Worm (Caenorhabditis elegans) whole organism, L2 larva: Measurements from ENCODE around the gene T20G5.8.

Source experiments
- alr-1 ChIP-seq: fragments of 150-350 bp; optimal IDR thresholded peaks from 2 replicates; lab custom pipeline; 2014; ENCODE audit warnings: missing biosample characterization, missing genetic modification characterization
- blmp-1 ChIP-seq: sonication (generic microtip); optimal IDR thresholded peaks from 2 replicates; lab custom pipeline; 2017; ENCODE audit warnings: missing genetic modification characterization, mild to moderate bottlenecking, missing compliant biosample characterization, antibody characterized with exemption, moderate library complexity; ENCODE audit not compliant: insufficient read depth
- ceh-16 ChIP-seq: fragments of 150-350 bp; optimal IDR thresholded peaks from 2 replicates; lab custom pipeline; 2014; ENCODE audit warnings: missing biosample characterization, missing genetic modification characterization
- nhr-237 ChIP-seq: fragments of 150-350 bp; optimal IDR thresholded peaks from 2 replicates; lab custom pipeline; 2014; ENCODE audit warnings: missing biosample characterization, missing genetic modification characterization
- nhr-25 ChIP-seq: fragments of 150-350 bp; sonication (generic microtip); optimal IDR thresholded peaks from 3 replicates; lab custom pipeline; 2014; ENCODE audit warnings: missing biosample characterization, missing genetic modification characterization
- nhr-77 ChIP-seq: fragments of 150-350 bp; optimal IDR thresholded peaks from 2 replicates; lab custom pipeline; 2014; ENCODE audit warnings: missing biosample characterization, missing genetic modification characterization
- skn-1 ChIP-seq: sonication (generic microtip); optimal IDR thresholded peaks from 2 replicates; lab custom pipeline; 2017; ENCODE audit warnings: missing biosample characterization, missing genetic modification characterization
- snpc-4 ChIP-seq: fragments of 150-350 bp; optimal IDR thresholded peaks from 2 replicates; lab custom pipeline; 2014; ENCODE audit warnings: missing biosample characterization, missing genetic modification characterization
- unc-39 ChIP-seq: fragments of 150-350 bp; optimal IDR thresholded peaks from 2 replicates; lab custom pipeline; 2014; ENCODE audit warnings: missing biosample characterization, missing genetic modification characterization
- unc-62 ChIP-seq: fragments of 150-350 bp; optimal IDR thresholded peaks from 2 replicates; lab custom pipeline; 2014; ENCODE audit warnings: missing biosample characterization, missing genetic modification reagents, missing genetic modification characterization
- ztf-11 ChIP-seq: sonication (generic microtip); optimal IDR thresholded peaks from 2 replicates; lab custom pipeline; 2017; ENCODE audit warnings: missing biosample characterization, missing genetic modification characterization
- ztf-4 ChIP-seq: fragments of 150-350 bp; optimal IDR thresholded peaks from 2 replicates; lab custom pipeline; 2014; ENCODE audit warnings: missing biosample characterization, missing genetic modification characterization

DNA sequence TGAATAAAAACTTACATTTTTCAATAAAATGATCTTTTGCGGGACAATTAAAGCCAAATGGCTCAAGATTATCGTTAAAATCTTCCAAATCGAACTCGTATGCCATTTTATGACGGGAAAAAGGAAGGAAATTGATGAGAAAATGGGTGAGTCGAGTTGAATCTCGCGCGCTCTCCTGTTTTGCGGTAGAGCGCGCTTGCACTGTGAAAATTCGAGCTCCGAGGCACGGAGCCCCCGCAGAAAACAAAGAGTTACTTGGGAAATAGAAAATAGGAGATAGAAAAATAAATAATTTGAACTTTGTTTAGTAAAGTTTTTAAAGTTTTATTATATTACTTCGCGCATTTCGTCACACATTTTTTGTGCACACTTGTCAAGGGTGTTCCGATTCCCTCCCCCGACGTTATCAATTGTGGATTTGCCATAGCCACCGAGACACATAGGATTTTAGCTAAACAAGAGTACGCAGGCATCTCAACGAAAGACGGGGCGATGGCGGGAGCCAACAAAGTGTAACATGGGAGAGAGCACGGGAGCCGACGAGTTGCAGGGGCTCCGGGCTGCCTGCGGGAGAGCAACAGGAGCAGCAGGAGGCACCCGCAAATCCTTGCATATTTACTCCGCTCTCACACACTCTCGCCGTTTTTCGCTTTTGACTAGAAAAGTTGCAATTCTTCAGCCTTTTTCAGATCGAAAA is 49.4 kb downstream of the T20G5.8 start, which contains the start of the genes div-1 and cor-1:
- TF ChIP-seq alr-1 (tag; lab: Kevin White, UChicago) (no peak), snpc-4 (tag; lab: Kevin White, UChicago) (no peak), nhr-77 (tag; lab: Kevin White, UChicago) (no peak), nhr-237 (tag; lab: Kevin White, UChicago) (no peak), ztf-11 (no peak), blmp-1 (tag; lab: Kevin White, UChicago) (no peak), ztf-4 (no peak), unc-62 (GFP tag; lab: Kevin White, UChicago) (no peak), skn-1 (tag; lab: Kevin White, UChicago) (no peak), unc-39 (no peak), ceh-16 (no peak), nhr-25 (tag; lab: Kevin White, UChicago) (no peak)
